Fruit fly (Drosophila melanogaster) whole organism, embryonic: Measurements from ENCODE around the gene mEFG1.

Experiments used
- BtbVII ChIP-seq: fragments of 200-800 bp; sonication (Bioruptor generic); optimal IDR thresholded peaks from 3 replicates; lab custom pipeline; 2017; ENCODE audit warnings: missing biosample characterization, mild to moderate bottlenecking, missing genetic modification characterization
- CG10209 ChIP-seq: fragments of 200-800 bp; sonication (Bioruptor generic); optimal IDR thresholded peaks from 3 replicates; lab custom pipeline; 2017; ENCODE audit warnings: missing biosample characterization, mild to moderate bottlenecking, missing genetic modification characterization, missing genetic modification reagents
- CG10267 ChIP-seq: fragments of 200-800 bp; sonication (Bioruptor generic); optimal IDR thresholded peaks from 2 replicates; lab custom pipeline; 2018; ENCODE audit warnings: missing biosample characterization, mild to moderate bottlenecking, missing genetic modification characterization, moderate library complexity
- CG11560 ChIP-seq: fragments of 200-800 bp; sonication (Bioruptor generic); IDR thresholded peaks from 3 replicates; pipeline ENCODE4 v1.3.6; 2022; ENCODE audit warnings: missing biosample characterization, missing genetic modification characterization
- CG11696 ChIP-seq: fragments of 200-800 bp; sonication (Bioruptor generic); IDR thresholded peaks from 2 replicates; pipeline ENCODE4 v1.3.6; 2022; ENCODE audit warnings: missing biosample characterization, missing genetic modification characterization
- CG12071 ChIP-seq: fragments of 200-800 bp; sonication (Bioruptor generic); optimal IDR thresholded peaks from 3 replicates; lab custom pipeline; 2018; ENCODE audit warnings: missing biosample characterization, mild to moderate bottlenecking, missing genetic modification characterization
- CG12236 ChIP-seq: fragments of 200-800 bp; sonication (Bioruptor generic); optimal IDR thresholded peaks from 2 replicates; lab custom pipeline; 2016; ENCODE audit warnings: missing biosample characterization, missing genetic modification characterization
- CG13287 ChIP-seq: fragments of 200-800 bp; sonication (Bioruptor generic); IDR thresholded peaks from 2 replicates; pipeline ENCODE4 v1.3.6; 2022; ENCODE audit warnings: missing biosample characterization, missing genetic modification characterization; ENCODE audit not compliant: partially characterized antibody
- CG13894 ChIP-seq: fragments of 200-800 bp; sonication (Bioruptor generic); optimal IDR thresholded peaks from 3 replicates; lab custom pipeline; 2018; ENCODE audit warnings: missing biosample characterization, mild to moderate bottlenecking, missing genetic modification characterization, moderate library complexity
- CG14965 ChIP-seq: fragments of 200-800 bp; sonication (Bioruptor generic); optimal IDR thresholded peaks from 2 replicates; lab custom pipeline; 2016; ENCODE audit warnings: missing biosample characterization, missing genetic modification characterization, borderline replicate concordance
- CG1529 ChIP-seq: fragments of 200-800 bp; sonication (Bioruptor generic); optimal IDR thresholded peaks from 3 replicates; lab custom pipeline; 2018; ENCODE audit warnings: missing biosample characterization, missing genetic modification characterization
- CG17361 ChIP-seq: fragments of 200-800 bp; sonication (Bioruptor generic); IDR thresholded peaks from 3 replicates; pipeline ENCODE4 v1.3.6; 2022; ENCODE audit warnings: missing biosample characterization, missing genetic modification characterization
- CG17802 ChIP-seq: fragments of 200-800 bp; sonication (Bioruptor generic); optimal IDR thresholded peaks from 2 replicates; lab custom pipeline; 2018; ENCODE audit warnings: missing biosample characterization, mild to moderate bottlenecking, missing genetic modification characterization, moderate library complexity
- CG18476 ChIP-seq: fragments of 200-800 bp; sonication (Bioruptor generic); optimal IDR thresholded peaks from 2 replicates; lab custom pipeline; 2016; ENCODE audit warnings: missing biosample characterization, mild to moderate bottlenecking, missing genetic modification characterization
- CG2875 ChIP-seq: fragments of 200-800 bp; sonication (Bioruptor generic); optimal IDR thresholded peaks from 2 replicates; lab custom pipeline; 2017; ENCODE audit warnings: missing biosample characterization, mild to moderate bottlenecking, missing genetic modification characterization, missing genetic modification reagents
- CG31388 ChIP-seq: fragments of 200-800 bp; sonication (Bioruptor generic); optimal IDR thresholded peaks from 2 replicates; lab custom pipeline; 2016; ENCODE audit warnings: missing biosample characterization, missing genetic modification characterization
- CG34376 ChIP-seq: fragments of 200-800 bp; sonication (Bioruptor generic); optimal IDR thresholded peaks from 2 replicates; lab custom pipeline; 2018; ENCODE audit warnings: missing biosample characterization, mild to moderate bottlenecking, missing genetic modification characterization
- CG5953 ChIP-seq: fragments of 200-800 bp; sonication (Bioruptor generic); IDR thresholded peaks from 2 replicates; pipeline ENCODE4 v1.3.6; 2022; ENCODE audit warnings: missing biosample characterization, missing genetic modification characterization
- CG6254 ChIP-seq: fragments of 200-800 bp; sonication (Bioruptor generic); optimal IDR thresholded peaks from 3 replicates; lab custom pipeline; 2017; ENCODE audit warnings: mild to moderate bottlenecking, missing biosample characterization, missing genetic modification reagents, missing genetic modification characterization
- CG6683 ChIP-seq: fragments of 200-800 bp; sonication (Bioruptor generic); optimal IDR thresholded peaks from 2 replicates; lab custom pipeline; 2017; ENCODE audit warnings: missing biosample characterization, mild to moderate bottlenecking, missing genetic modification characterization, missing genetic modification reagents
- CG8388 ChIP-seq: fragments of 200-800 bp; sonication (Bioruptor generic); optimal IDR thresholded peaks from 2 replicates; lab custom pipeline; 2019; ENCODE audit warnings: missing biosample characterization, mild to moderate bottlenecking, missing genetic modification characterization, moderate library complexity
- CG9609 ChIP-seq: fragments of 200-800 bp; sonication (Bioruptor generic); optimal IDR thresholded peaks from 3 replicates; lab custom pipeline; 2016; ENCODE audit warnings: missing biosample characterization, missing genetic modification characterization
- CG9727 ChIP-seq: fragments of 200-800 bp; sonication (Bioruptor generic); optimal IDR thresholded peaks from 3 replicates; lab custom pipeline; 2017; ENCODE audit warnings: missing biosample characterization, mild to moderate bottlenecking, missing genetic modification characterization
- CG9817 ChIP-seq: fragments of 200-800 bp; sonication (Bioruptor generic); optimal IDR thresholded peaks from 2 replicates; lab custom pipeline; 2018; ENCODE audit warnings: missing biosample characterization, mild to moderate bottlenecking, missing genetic modification characterization, moderate library complexity
- Dp ChIP-seq: fragments of 200-800 bp; sonication (Bioruptor generic); optimal IDR thresholded peaks from 2 replicates; lab custom pipeline; 2018; ENCODE audit warnings: missing biosample characterization, mild to moderate bottlenecking, missing genetic modification characterization, moderate library complexity
- Elba2 ChIP-seq: fragments of 200-800 bp; sonication (Bioruptor generic); optimal IDR thresholded peaks from 3 replicates; lab custom pipeline; 2016; ENCODE audit warnings: missing biosample characterization, missing genetic modification characterization
- Gsc ChIP-seq: fragments of 200-800 bp; sonication (Bioruptor generic); IDR thresholded peaks from 2 replicates; pipeline ENCODE4 v1.3.6; 2022; ENCODE audit warnings: missing biosample characterization, missing genetic modification characterization
- HLHmδ ChIP-seq: fragments of 200-800 bp; sonication (Bioruptor generic); optimal IDR thresholded peaks from 2 replicates; lab custom pipeline; 2018; ENCODE audit warnings: missing biosample characterization, mild to moderate bottlenecking, missing genetic modification characterization, moderate library complexity
- Hand ChIP-seq: fragments of 200-800 bp; sonication (Bioruptor generic); optimal IDR thresholded peaks from 2 replicates; lab custom pipeline; 2017; ENCODE audit warnings: mild to moderate bottlenecking, missing biosample characterization, missing genetic modification reagents, missing genetic modification characterization
- HmgD ChIP-seq: fragments of 200-800 bp; sonication (Bioruptor generic); optimal IDR thresholded peaks from 3 replicates; lab custom pipeline; 2016; ENCODE audit warnings: missing biosample characterization, missing genetic modification characterization
- Lpt ChIP-seq: fragments of >200 bp; optimal IDR thresholded peaks from 2 replicates; lab custom pipeline; 2018; ENCODE audit warnings: missing biosample characterization, missing genetic modification characterization
- NC2α ChIP-seq: fragments of 200-800 bp; sonication (Bioruptor generic); optimal IDR thresholded peaks from 2 replicates; lab custom pipeline; 2016; ENCODE audit warnings: missing biosample characterization, missing genetic modification characterization
- Nf-YC ChIP-seq: fragments of 200-800 bp; optimal IDR thresholded peaks from 3 replicates; lab custom pipeline; 2019; ENCODE audit warnings: missing biosample characterization, mild to moderate bottlenecking, missing genetic modification characterization, moderate library complexity
- Oaz ChIP-seq: fragments of 200-800 bp; sonication (Bioruptor generic); IDR thresholded peaks from 2 replicates; pipeline ENCODE4 v1.3.6; 2022; ENCODE audit warnings: missing biosample characterization, missing genetic modification characterization
- TFAM ChIP-seq: fragments of 200-800 bp; sonication (Bioruptor generic); optimal IDR thresholded peaks from 2 replicates; lab custom pipeline; 2017; ENCODE audit warnings: missing biosample characterization, missing genetic modification characterization, inconsistent platforms
- Tbp ChIP-seq: fragments of >200 bp; optimal IDR thresholded peaks from 2 replicates; lab custom pipeline; 2018; ENCODE audit warnings: missing biosample characterization, missing genetic modification characterization
- ato ChIP-seq: fragments of 200-800 bp; sonication (Bioruptor generic); IDR thresholded peaks from 2 replicates; pipeline ENCODE4 v1.3.6; 2022; ENCODE audit warnings: missing biosample characterization, missing genetic modification characterization; ENCODE audit not compliant: partially characterized antibody
- emc ChIP-seq: fragments of 200-800 bp; sonication (Bioruptor generic); optimal IDR thresholded peaks from 2 replicates; lab custom pipeline; 2016; ENCODE audit warnings: missing biosample characterization, missing genetic modification characterization
- exex ChIP-seq: fragments of 200-800 bp; sonication (Bioruptor generic); optimal IDR thresholded peaks from 4 replicates; lab custom pipeline; 2018; ENCODE audit warnings: missing biosample characterization, mild to moderate bottlenecking, missing genetic modification characterization, moderate library complexity
- fd64A ChIP-seq: fragments of 200-800 bp; sonication (Bioruptor generic); optimal IDR thresholded peaks from 3 replicates; lab custom pipeline; 2018; ENCODE audit warnings: missing biosample characterization, mild to moderate bottlenecking, missing genetic modification characterization
- jing ChIP-seq: fragments of 200-800 bp; sonication (Bioruptor generic); optimal IDR thresholded peaks from 2 replicates; lab custom pipeline; 2018; ENCODE audit warnings: missing biosample characterization, mild to moderate bottlenecking, missing genetic modification characterization
- mld ChIP-seq: fragments of 200-800 bp; sonication (Bioruptor generic); IDR thresholded peaks from 3 replicates; pipeline ENCODE4 v1.3.6; 2022; ENCODE audit warnings: missing biosample characterization, missing genetic modification characterization; ENCODE audit not compliant: partially characterized antibody
- sima ChIP-seq: fragments of 200-800 bp; sonication (Bioruptor generic); optimal IDR thresholded peaks from 2 replicates; lab custom pipeline; 2016; ENCODE audit warnings: missing biosample characterization, missing genetic modification characterization
- sob ChIP-seq: fragments of 200-800 bp; sonication (Bioruptor generic); IDR thresholded peaks from 2 replicates; pipeline ENCODE4 v1.3.6; 2022; ENCODE audit warnings: missing biosample characterization, missing genetic modification characterization
- stc ChIP-seq: fragments of 200-800 bp; sonication (Bioruptor generic); IDR thresholded peaks from 2 replicates; pipeline ENCODE4 v1.3.6; 2022; ENCODE audit warnings: missing biosample characterization, missing genetic modification characterization
- stwl ChIP-seq: fragments of 200-800 bp; sonication (Bioruptor generic); optimal IDR thresholded peaks from 3 replicates; lab custom pipeline; 2018; ENCODE audit warnings: missing biosample characterization, mild to moderate bottlenecking, missing genetic modification characterization, moderate library complexity
- tio ChIP-seq: fragments of 200-800 bp; sonication (Bioruptor generic); optimal IDR thresholded peaks from 2 replicates; lab custom pipeline; 2017; ENCODE audit warnings: missing biosample characterization, missing genetic modification characterization, inconsistent platforms
- trem ChIP-seq: fragments of 200-800 bp; optimal IDR thresholded peaks from 3 replicates; lab custom pipeline; 2019; ENCODE audit warnings: missing biosample characterization, mild to moderate bottlenecking, missing genetic modification characterization, moderate library complexity
- vfl ChIP-seq: fragments of 200-800 bp; sonication (Bioruptor generic); optimal IDR thresholded peaks from 2 replicates; lab custom pipeline; 2016; ENCODE audit warnings: missing biosample characterization, missing genetic modification characterization

The mEFG1 gene

DNA sequence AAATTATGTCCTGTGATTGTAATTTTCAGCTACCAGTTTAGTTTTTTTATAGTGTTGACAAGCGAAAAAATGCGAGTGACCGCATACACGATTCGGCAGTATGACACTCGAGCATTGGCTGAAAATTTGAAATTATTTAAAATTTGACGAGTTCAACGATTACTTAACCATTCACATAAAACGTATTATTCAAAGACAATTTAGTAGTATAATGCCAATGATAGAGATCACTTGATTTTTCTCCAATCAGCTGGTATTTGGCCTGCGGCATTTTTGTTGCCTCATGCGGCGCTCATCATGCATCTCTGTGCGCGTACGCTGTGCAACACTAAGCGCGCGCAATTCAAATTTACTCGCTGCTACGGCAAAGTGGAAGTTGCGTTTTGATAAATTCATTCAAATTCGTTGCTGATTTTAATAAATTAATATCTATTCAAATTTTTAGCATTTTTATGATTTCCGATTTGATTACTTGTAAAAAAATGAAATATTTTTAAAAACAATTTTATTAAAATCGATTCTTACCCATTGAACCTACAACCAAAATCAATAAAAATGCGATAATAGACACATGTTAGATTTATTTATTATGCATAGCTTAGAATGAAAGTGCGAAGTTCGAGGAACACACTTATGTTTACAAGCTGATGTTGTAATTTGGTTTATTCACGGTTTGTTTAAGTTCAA lies 28.4 kb downstream of the mEFG1 start, which contains the start of gene CG4497 (continued):
- TF ChIP-seq CG17361 (GFP tag; lab: Robert Waterston, UW) = peak; percentile 92
- TF ChIP-seq HmgD (GFP tag; lab: Kevin White, UChicago) = peak; percentile 92
- peak; percentile 73 for TF ChIP-seq CG13894
- TF ChIP-seq tio (GFP tag; lab: Kevin White, UChicago) = peak; percentile 90
- TF ChIP-seq CG2875 (GFP tag; lab: Kevin White, UChicago) = peak; percentile 39
- peak; percentile 56 for TF ChIP-seq CG14965 (GFP tag; lab: Kevin White, UChicago)
- peak; percentile 95 for TF ChIP-seq Oaz (GFP tag; lab: Robert Waterston, UW)
- TF ChIP-seq CG6683 (GFP tag; lab: Kevin White, UChicago) = peak; percentile 59
- TF ChIP-seq fd64A = peak; percentile 40
- peak; percentile 90 for TF ChIP-seq Dp (GFP tag; lab: Kevin White, UChicago)
- peak; percentile 86 for TF ChIP-seq CG34376 (GFP tag; lab: Kevin White, UChicago)
- peak; percentile 66 for TF ChIP-seq BtbVII
- TF ChIP-seq CG13287 = peak; percentile 82
- TF ChIP-seq Gsc (GFP tag; lab: Robert Waterston, UW) = peak; percentile 92
- TF ChIP-seq mld (GFP tag; lab: Robert Waterston, UW) = no peak
- TF ChIP-seq Hand = peak; percentile 9
- peak; percentile 80 for TF ChIP-seq stc
- peak; percentile 81 for TF ChIP-seq CG31388 (GFP tag; lab: Kevin White, UChicago)
- TF ChIP-seq CG8388 = peak; percentile 79
- TF ChIP-seq jing (GFP tag; lab: Kevin White, UChicago) = peak; percentile 78
- peak; percentile 26 for TF ChIP-seq exex
- peak; percentile 68 for TF ChIP-seq CG17802
- TF ChIP-seq HLHmδ (GFP tag; lab: Kevin White, UChicago) = no peak
- TF ChIP-seq CG12236 (GFP tag; lab: Kevin White, UChicago) = peak; percentile 80
- TF ChIP-seq TFAM (GFP tag; lab: Kevin White, UChicago) = no peak
- TF ChIP-seq CG10209 (GFP tag; lab: Kevin White, UChicago) = peak; percentile 89
- TF ChIP-seq vfl = peak; percentile 94
- peak; percentile 97 for TF ChIP-seq CG10267 (tag; lab: Kevin White, UChicago)
- no peak for TF ChIP-seq CG6254 (GFP tag; lab: Kevin White, UChicago)
- TF ChIP-seq sob (GFP tag; lab: Robert Waterston, UW) = peak; percentile 99
- TF ChIP-seq CG11696 (GFP tag; lab: Robert Waterston, UW) = peak; percentile 51; the same call in 1 of the 2 replicates
- TF ChIP-seq NC2α (GFP tag; lab: Kevin White, UChicago) = peak; percentile 88
- peak; percentile 81 for TF ChIP-seq Nf-YC (tag; lab: Kevin White, UChicago)
- peak; percentile 44 for TF ChIP-seq CG1529 (GFP tag; lab: Kevin White, UChicago)
- peak; percentile 97 for TF ChIP-seq CG9609 (GFP tag; lab: Kevin White, UChicago)
- TF ChIP-seq CG9727 (GFP tag; lab: Kevin White, UChicago) = peak; percentile 90
- peak; percentile 84 for TF ChIP-seq ato (GFP tag; lab: Robert Waterston, UW)
- TF ChIP-seq trem = peak; percentile 72
- peak; percentile 69 for TF ChIP-seq stwl (tag; lab: Kevin White, UChicago)
- TF ChIP-seq sima (GFP tag; lab: Kevin White, UChicago) = peak; percentile 66
- peak; percentile 89; the same call in 2 of the 3 replicates for TF ChIP-seq CG11560 (tag; lab: Robert Waterston, UW)
- TF ChIP-seq Elba2 (GFP tag; lab: Kevin White, UChicago) = peak; percentile 60
- TF ChIP-seq Tbp (GFP tag; lab: Kevin White, UChicago) = no peak
- TF ChIP-seq CG5953 (GFP tag; lab: Robert Waterston, UW) = peak; percentile 82
- TF ChIP-seq Lpt (GFP tag; lab: Kevin White, UChicago) = no peak
- peak; percentile 95 for TF ChIP-seq CG9817 (tag; lab: Kevin White, UChicago)
- TF ChIP-seq CG12071 = peak; percentile 29
- TF ChIP-seq emc (GFP tag; lab: Kevin White, UChicago) = peak; percentile 90
- TF ChIP-seq CG18476 = peak; percentile 93
